Worm (Caenorhabditis elegans) whole organism, L4/young adult: ENCODE data around the gene ver-1.

Experiments
- W03F9.2 ChIP-seq: fragments of 150-350 bp; optimal IDR thresholded peaks from 2 replicates; lab custom pipeline; 2014; ENCODE audit warnings: missing biosample characterization, missing genetic modification characterization
- dao-5 ChIP-seq: sonication (generic microtip); optimal IDR thresholded peaks from 2 replicates; lab custom pipeline; 2016; ENCODE audit warnings: missing genotype, missing genetic modification characterization, moderate library complexity, missing compliant biosample characterization
- him-1 ChIP-seq: sonication (generic microtip); optimal IDR thresholded peaks from 2 replicates; lab custom pipeline; 2016; ENCODE audit warnings: missing genotype, missing genetic modification reagents, missing genetic modification characterization, missing compliant biosample characterization

The ver-1 gene

ce11 chrIII:147570-148076, 9.0 kb upstream of the ver-1 start, which contains the start of gene sqst-5:
TSS of gene sqst-5 (minus strand) at chrIII:147620.
- TF ChIP-seq W03F9.2 (tag; lab: Kevin White, UChicago) (no peak), him-1 (tag; lab: Kevin White, UChicago) (no peak), dao-5 (no peak)

- no peak for TF ChIP-seq him-1 (tag; lab: Kevin White, UChicago)
- TF ChIP-seq dao-5 = no peak
- TF ChIP-seq W03F9.2 (tag; lab: Kevin White, UChicago) = no peak
Measured at ce11 chrIII:149132-149531, 7.5 kb upstream of the ver-1 start.

ce11 chrIII:151084-151483, 5.5 kb upstream of the ver-1 start:
- TF ChIP-seq him-1 (tag; lab: Kevin White, UChicago) (no peak), dao-5 (no peak), W03F9.2 (tag; lab: Kevin White, UChicago) (no peak)

ce11 chrIII:154168-154567, 2.5 kb upstream of the ver-1 start:
- TF ChIP-seq him-1 (tag; lab: Kevin White, UChicago) (no peak), dao-5 (no peak), W03F9.2 (tag; lab: Kevin White, UChicago) (no peak)

- TF ChIP-seq dao-5 = no peak
- TF ChIP-seq him-1 (tag; lab: Kevin White, UChicago) = no peak
- TF ChIP-seq W03F9.2 (tag; lab: Kevin White, UChicago) = no peak
Measured at ce11 chrIII:157980-158379, 1.4 kb downstream of the ver-1 start.

- TF ChIP-seq him-1 (tag; lab: Kevin White, UChicago) = no peak
Measured at ce11 chrIII:159149-159548, 2.5 kb downstream of the ver-1 start.

ce11 chrIII:159665-160064, 3.0 kb downstream of the ver-1 start:
- TF ChIP-seq him-1 (tag; lab: Kevin White, UChicago) (no peak), dao-5 (no peak)

ce11 chrIII:164775-165174, 8.2 kb downstream of the ver-1 start, which contains the start of gene F40G9.8:
TSS of gene F40G9.8 (minus strand) at chrIII:164875.
- TF ChIP-seq dao-5 (no peak), him-1 (tag; lab: Kevin White, UChicago) (no peak), W03F9.2 (tag; lab: Kevin White, UChicago) (no peak)

- TF ChIP-seq him-1 (tag; lab: Kevin White, UChicago) (no peak), dao-5 (no peak), W03F9.2 (tag; lab: Kevin White, UChicago) (no peak)
Measured at ce11 chrIII:165390-165789, 8.8 kb downstream of the ver-1 start, which contains the start of gene F40G9.7. TSS of gene F40G9.7 (plus strand) at chrIII:165690.

- TF ChIP-seq him-1 (tag; lab: Kevin White, UChicago) = no peak
- no peak for TF ChIP-seq W03F9.2 (tag; lab: Kevin White, UChicago)
- TF ChIP-seq dao-5 = no peak
Measured at ce11 chrIII:169478-169877, 12.9 kb downstream of the ver-1 start, which contains the start of gene F40G9.18. TSS of gene F40G9.18 (minus strand) at chrIII:169578.

- TF ChIP-seq him-1 (tag; lab: Kevin White, UChicago) (no peak), W03F9.2 (tag; lab: Kevin White, UChicago) (no peak), dao-5 (no peak)
Measured at ce11 chrIII:171617-172016, 15.0 kb downstream of the ver-1 start, which contains the start of the genes F40G9.9 and F40G9.12. TSS of gene F40G9.9 (minus strand) at chrIII:171717. TSS of gene F40G9.12 (plus strand) at chrIII:171847.

ce11 chrIII:173501-173900, 16.9 kb downstream of the ver-1 start, which contains the start of gene F40G9.19:
TSS of gene F40G9.19 (plus strand) at chrIII:173801.
- TF ChIP-seq him-1 (tag; lab: Kevin White, UChicago) (no peak), dao-5 (no peak), W03F9.2 (tag; lab: Kevin White, UChicago) (no peak)

ce11 chrIII:175733-176132, 19.1 kb downstream of the ver-1 start, which contains the start of gene clec-148:
TSS of gene clec-148 (minus strand) at chrIII:175833.
- TF ChIP-seq him-1 (tag; lab: Kevin White, UChicago) = no peak
- no peak for TF ChIP-seq dao-5
- no peak for TF ChIP-seq W03F9.2 (tag; lab: Kevin White, UChicago)

- no peak for TF ChIP-seq him-1 (tag; lab: Kevin White, UChicago)
- no peak for TF ChIP-seq dao-5
- TF ChIP-seq W03F9.2 (tag; lab: Kevin White, UChicago) = no peak
Measured at ce11 chrIII:177715-178114, 21.1 kb downstream of the ver-1 start, which contains the start of gene F40G9.14. TSS of gene F40G9.14 (minus strand) at chrIII:177815.

- TF ChIP-seq him-1 (tag; lab: Kevin White, UChicago) = no peak
- TF ChIP-seq dao-5 = no peak
- no peak for TF ChIP-seq W03F9.2 (tag; lab: Kevin White, UChicago)
Measured at ce11 chrIII:178126-178525, 21.5 kb downstream of the ver-1 start.
